Worm (Caenorhabditis elegans): ENCODE data around the gene exos-9.
A peak's percentile ranks its signal among the peaks of the same experiment; 100 is the strongest.

ce11 chrIII:7153747-7154238, 44.1 kb downstream of the exos-9 start, which contains the start of gene ogt-1:
- TF ChIP-seq nhr-76 (tag; optimal IDR thresholded peaks at IDR 0.05) (no peak), sptf-1 (tag; optimal IDR thresholded peaks at IDR 0.05) (peak; percentile 9), unc-62 (GFP tag; optimal IDR thresholded peaks at IDR 0.05) (peak; percentile 76), blmp-1 (tag; optimal IDR thresholded peaks at IDR 0.05) (no peak)
